Worm (Caenorhabditis elegans): ENCODE results near the gene srbc-79.

- TF ChIP-seq elt-1 (tag; optimal IDR thresholded peaks at IDR 0.05) = no peak
- no peak for TF ChIP-seq nhr-11 (tag; optimal IDR thresholded peaks at IDR 0.05)
- no peak for TF ChIP-seq unc-62 (GFP tag; optimal IDR thresholded peaks at IDR 0.05)
- no peak for TF ChIP-seq sea-2 (GFP tag; optimal IDR thresholded peaks at IDR 0.05)
- TF ChIP-seq ceh-82 (tag; optimal IDR thresholded peaks at IDR 0.05) = no peak
- TF ChIP-seq daf-12 (tag; optimal IDR thresholded peaks at IDR 0.05) = no peak
- TF ChIP-seq lin-39 (tag; optimal IDR thresholded peaks at IDR 0.05) = no peak
- no peak for TF ChIP-seq egl-27 (tag; optimal IDR thresholded peaks at IDR 0.05)
- no peak for TF ChIP-seq nhr-67 (tag; optimal IDR thresholded peaks at IDR 0.05)
- no peak for TF ChIP-seq lsy-12 (tag; optimal IDR thresholded peaks at IDR 0.05)
- no peak for TF ChIP-seq nhr-12 (tag; optimal IDR thresholded peaks at IDR 0.05)
- no peak for TF ChIP-seq ceh-9 (tag; optimal IDR thresholded peaks at IDR 0.05)
Observed at ce11 chrV:20539055-20539454, 46.8 kb upstream of the srbc-79 start, which contains the start of gene Y38H6C.16.
